Fruit fly (Drosophila melanogaster) whole organism, pupa: Measurements from ENCODE around the gene Nepl19.

Experiments
- CG14655 ChIP-seq: fragments of 200-800 bp; sonication (Bioruptor generic); optimal IDR thresholded peaks from 3 replicates; lab custom pipeline; 2017; ENCODE audit warnings: mild to moderate bottlenecking, missing biosample characterization, missing genetic modification reagents, missing genetic modification characterization
- CG17806 ChIP-seq: fragments of 200-800 bp; sonication (Bioruptor generic); optimal IDR thresholded peaks from 2 replicates; lab custom pipeline; 2018; ENCODE audit warnings: missing biosample characterization, mild to moderate bottlenecking, missing genetic modification characterization, moderate library complexity
- CG4496 ChIP-seq: fragments of 200-800 bp; sonication (Bioruptor generic); IDR thresholded peaks from 3 replicates; pipeline ENCODE4 v1.3.6; 2022; ENCODE audit warnings: missing biosample characterization, missing genetic modification characterization
- CG8301 ChIP-seq: fragments of 200-800 bp; sonication (Bioruptor generic); optimal IDR thresholded peaks from 2 replicates; lab custom pipeline; 2018; ENCODE audit warnings: missing biosample characterization, mild to moderate bottlenecking, missing genetic modification characterization
- CG9948 ChIP-seq: fragments of 200-800 bp; sonication (Bioruptor generic); optimal IDR thresholded peaks from 2 replicates; lab custom pipeline; 2018; ENCODE audit warnings: missing biosample characterization, mild to moderate bottlenecking, missing genetic modification characterization, moderate library complexity
- EcR ChIP-seq: fragments of 200-800 bp; sonication (Bioruptor generic); optimal IDR thresholded peaks from 3 replicates; lab custom pipeline; 2019; ENCODE audit warnings: missing biosample characterization, missing genetic modification characterization, mild to moderate bottlenecking, moderate library complexity, missing genetic modification reagents
- Ets98B ChIP-seq: fragments of 200-800 bp; sonication (Bioruptor generic); IDR thresholded peaks from 2 replicates; pipeline ENCODE4 v1.3.6; 2022; ENCODE audit warnings: missing biosample characterization, missing genetic modification characterization
- Pif1A ChIP-seq: fragments of 200-800 bp; sonication (Bioruptor generic); optimal IDR thresholded peaks from 3 replicates; lab custom pipeline; 2016; ENCODE audit warnings: missing biosample characterization, missing genetic modification characterization
- Pif1B ChIP-seq: fragments of 200-800 bp; sonication (Bioruptor generic); optimal IDR thresholded peaks from 3 replicates; lab custom pipeline; 2016; ENCODE audit warnings: missing biosample characterization, missing genetic modification characterization

- TF ChIP-seq EcR (GFP tag; lab: Kevin White, UChicago) (no peak), CG9948 (tag; lab: Kevin White, UChicago) (no peak), CG14655 (GFP tag; lab: Kevin White, UChicago) (no peak), CG4496 (GFP tag; lab: Robert Waterston, UW) (no peak), CG17806 (no peak), CG8301 (tag; lab: Kevin White, UChicago) (no peak), Ets98B (no peak), Pif1B (GFP tag; lab: Kevin White, UChicago) (no peak), Pif1A (GFP tag; lab: Kevin White, UChicago) (no peak)
Measured at dm6 chr3R:28848693-28849470, 31.0 kb downstream of the Nepl19 start.
